Worm (Caenorhabditis elegans) whole organism, early embryonic: Measurements from ENCODE around the gene arx-2.

ENCODE experiments used
- B0310.2 ChIP-seq: sonication (generic microtip); optimal IDR thresholded peaks from 2 replicates; lab custom pipeline; 2016; ENCODE audit warnings: mild to moderate bottlenecking, missing genetic modification characterization, missing compliant biosample characterization
- F13C5.2 ChIP-seq: sonication (generic microtip); optimal IDR thresholded peaks from 2 replicates; lab custom pipeline; 2017; ENCODE audit warnings: mild to moderate bottlenecking, missing genetic modification characterization, inconsistent platforms, missing compliant biosample characterization
- aly-1 ChIP-seq: sonication (generic microtip); optimal IDR thresholded peaks from 2 replicates; lab custom pipeline; 2016; ENCODE audit warnings: missing genetic modification characterization, missing compliant biosample characterization
- ama-1 ChIP-seq: fragments of 150-350 bp; optimal IDR thresholded peaks from 2 replicates; lab custom pipeline; 2014
- ceh-13 ChIP-seq: fragments of 200-800 bp; sonication (Bioruptor generic); optimal IDR thresholded peaks from 2 replicates; lab custom pipeline; 2018; ENCODE audit warnings: mild to moderate bottlenecking, missing genetic modification characterization, missing compliant biosample characterization
- flt-1 ChIP-seq: fragments of 200-800 bp; sonication (Bioruptor generic); IDR thresholded peaks from 2 replicates; pipeline ENCODE4 v1.3.6; 2022; ENCODE audit warnings: missing genetic modification characterization, missing compliant biosample characterization
- sea-1 ChIP-seq: fragments of 200-800 bp; sonication (Bioruptor generic); conservative IDR thresholded peaks from 2 replicates; pipeline ENCODE4 v1.3.6; 2022; ENCODE audit warnings: missing genetic modification characterization, missing compliant biosample characterization
- tbx-11 ChIP-seq: fragments of 200-800 bp; sonication (Bioruptor generic); IDR thresholded peaks from 2 replicates; pipeline ENCODE4 v1.3.6; 2022; ENCODE audit warnings: missing genetic modification characterization, missing compliant biosample characterization
- tbx-37 ChIP-seq: fragments of 200-800 bp; sonication (Bioruptor generic); conservative IDR thresholded peaks from 2 replicates; pipeline ENCODE4 v1.3.6; 2022; ENCODE audit warnings: missing genetic modification reagents, missing genetic modification characterization, missing compliant biosample characterization
- tra-4 ChIP-seq: sonication (generic microtip); optimal IDR thresholded peaks from 2 replicates; lab custom pipeline; 2017; ENCODE audit warnings: missing genetic modification characterization, missing compliant biosample characterization

DNA sequence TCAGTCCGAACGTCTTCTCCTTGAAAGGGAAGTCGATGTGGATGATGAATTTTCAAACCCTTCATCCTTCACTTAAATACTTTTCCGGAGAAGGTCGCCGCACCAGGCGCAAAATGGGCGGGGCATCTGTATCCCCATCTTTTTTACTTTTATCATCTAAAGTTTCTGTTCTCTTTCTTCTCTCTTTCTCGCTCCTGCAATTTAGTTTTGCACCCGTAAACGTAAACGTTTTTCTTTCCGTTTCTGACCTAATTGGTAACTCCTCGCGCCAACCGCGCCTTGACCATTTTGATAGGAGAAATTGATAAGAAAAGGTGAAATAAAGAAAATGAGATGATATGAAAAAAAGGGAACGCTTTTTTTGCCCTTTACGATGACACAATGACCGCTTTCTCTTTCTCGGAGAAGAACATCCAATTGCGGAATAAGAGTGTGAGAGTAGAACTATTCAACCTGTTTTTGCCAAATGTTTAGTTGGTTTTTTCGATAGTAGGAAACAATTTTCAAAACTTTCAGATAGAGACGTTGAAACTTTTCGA, 45.3 kb downstream of the arx-2 start, which contains the start of gene col-149:
- TF ChIP-seq F13C5.2 (no peak), ceh-13 (no peak), ama-1 (lab: Kevin White, UChicago) (no peak), tbx-11 (GFP tag; lab: Robert Waterston, UW) (no peak), flt-1 (GFP tag; lab: Robert Waterston, UW) (no peak), sea-1 (no peak), tbx-37 (GFP tag; lab: Robert Waterston, UW) (no peak), aly-1 (no peak), B0310.2 (no peak), tra-4 (no peak)
